Fruit fly (Drosophila melanogaster) Kc167 (cell line): ENCODE results near the gene CG32040.

ENCODE experiments used
- Myc ChIP-seq: fragments of >200 bp; optimal IDR thresholded peaks from 2 replicates; lab custom pipeline; 2017; ENCODE audit warnings: missing external identifiers
- h ChIP-seq: fragments of >200 bp; optimal IDR thresholded peaks from 3 replicates; lab custom pipeline; 2018; ENCODE audit warnings: missing external identifiers
- insv ChIP-seq: fragments of >200 bp; optimal IDR thresholded peaks from 3 replicates; lab custom pipeline; 2018; ENCODE audit warnings: missing external identifiers
- psq ChIP-seq: fragments of >200 bp; optimal IDR thresholded peaks from 2 replicates; lab custom pipeline; 2017; ENCODE audit warnings: missing external identifiers
- ttk ChIP-seq: sonication (Bioruptor generic); optimal IDR thresholded peaks from 2 replicates; lab custom pipeline; 2017; ENCODE audit warnings: missing external identifiers

dm6 chr3L:9343963-9344362, 9.9 kb upstream of the CG32040 start:
- no peak for TF ChIP-seq insv
- no peak for TF ChIP-seq Myc (lab: Kevin White, UChicago)
- TF ChIP-seq psq, result no peak
- TF ChIP-seq ttk (lab: Kevin White, UChicago), result no peak
- TF ChIP-seq h (lab: Kevin White, UChicago), result no peak
